Worm (Caenorhabditis elegans) whole organism, L3 larva: ENCODE data around the gene Y19D2B.2.

Experiments used
- aly-2 ChIP-seq: fragments of 150-350 bp; optimal IDR thresholded peaks from 2 replicates; lab custom pipeline; 2014; ENCODE audit warnings: missing biosample characterization, missing genetic modification characterization
- ceh-16 ChIP-seq: sonication (generic microtip); optimal IDR thresholded peaks from 2 replicates; lab custom pipeline; 2017; ENCODE audit warnings: missing biosample characterization, missing genetic modification characterization
- ceh-28 ChIP-seq: fragments of 150-350 bp; optimal IDR thresholded peaks from 2 replicates; lab custom pipeline; 2014; ENCODE audit warnings: missing biosample characterization, missing genetic modification reagents, missing genetic modification characterization
- ceh-82 ChIP-seq: fragments of 150-350 bp; optimal IDR thresholded peaks from 2 replicates; lab custom pipeline; 2014; ENCODE audit warnings: missing biosample characterization, missing genetic modification characterization
- ceh-9 ChIP-seq: sonication (generic microtip); optimal IDR thresholded peaks from 2 replicates; lab custom pipeline; 2018; ENCODE audit warnings: missing biosample characterization, missing genetic modification characterization
- daf-12 ChIP-seq: fragments of 150-350 bp; optimal IDR thresholded peaks from 2 replicates; lab custom pipeline; 2014; ENCODE audit warnings: missing biosample characterization, missing genetic modification reagents, missing genetic modification characterization
- egl-27 ChIP-seq: sonication (generic microtip); optimal IDR thresholded peaks from 4 replicates; lab custom pipeline; 2017; ENCODE audit warnings: missing biosample characterization, missing genetic modification reagents, missing genetic modification characterization
- egl-5 ChIP-seq: fragments of 150-350 bp; optimal IDR thresholded peaks from 2 replicates; lab custom pipeline; 2017; ENCODE audit warnings: missing biosample characterization, missing genetic modification reagents, missing genetic modification characterization, inconsistent platforms
- elt-1 ChIP-seq: fragments of 150-350 bp; optimal IDR thresholded peaks from 2 replicates; lab custom pipeline; 2014; ENCODE audit warnings: missing biosample characterization, missing genetic modification characterization
- elt-2 ChIP-seq: sonication (generic microtip); optimal IDR thresholded peaks from 2 replicates; lab custom pipeline; 2016; ENCODE audit warnings: missing genetic modification reagents, mild to moderate bottlenecking, missing genetic modification characterization, missing compliant biosample characterization
- elt-3 ChIP-seq, 3 experiments: fragments of 150-350 bp in 1 of 3; sonication (generic microtip) in 2 of 3; optimal IDR thresholded peaks; 2 replicates in 2 of 3; 4 replicates in 1 of 3; lab custom pipeline; 2014 to 2017; ENCODE audit warnings: missing biosample characterization in 3 of 3, missing genetic modification characterization in 3 of 3
- eor-1 ChIP-seq, 2 experiments: fragments of 150-350 bp; optimal IDR thresholded peaks; 2 replicates each; lab custom pipeline; 2014 to 2018; ENCODE audit warnings: missing biosample characterization in 2 of 2, missing genetic modification characterization in 2 of 2
- fkh-2 ChIP-seq: fragments of 150-350 bp; optimal IDR thresholded peaks from 2 replicates; lab custom pipeline; 2014; ENCODE audit warnings: missing biosample characterization, missing genetic modification reagents, missing genetic modification characterization
- fos-1 ChIP-seq: fragments of 150-350 bp; optimal IDR thresholded peaks from 2 replicates; lab custom pipeline; 2014; ENCODE audit warnings: missing biosample characterization, missing genetic modification characterization
- hmg-11 ChIP-seq: sonication (generic microtip); optimal IDR thresholded peaks from 2 replicates; lab custom pipeline; 2016; ENCODE audit warnings: missing genetic modification characterization, missing compliant biosample characterization
- lin-15B ChIP-seq: fragments of 150-350 bp; optimal IDR thresholded peaks from 2 replicates; lab custom pipeline; 2014; ENCODE audit warnings: missing biosample characterization, missing genetic modification characterization
- lin-39 ChIP-seq: fragments of 150-350 bp; optimal IDR thresholded peaks from 2 replicates; lab custom pipeline; 2018; ENCODE audit warnings: missing biosample characterization, missing genetic modification reagents, missing genetic modification characterization
- lsy-12 ChIP-seq: sonication (generic microtip); optimal IDR thresholded peaks from 2 replicates; lab custom pipeline; 2016; ENCODE audit warnings: mild to moderate bottlenecking, missing genetic modification characterization, missing compliant biosample characterization
- mdl-1 ChIP-seq: fragments of 150-350 bp; optimal IDR thresholded peaks from 2 replicates; lab custom pipeline; 2014; ENCODE audit warnings: missing biosample characterization, missing genetic modification characterization
- mml-1 ChIP-seq: fragments of 150-350 bp; sonication (generic microtip); optimal IDR thresholded peaks from 3 replicates; lab custom pipeline; 2014; ENCODE audit warnings: missing biosample characterization, missing genetic modification characterization
- nfya-1 ChIP-seq: sonication (generic microtip); optimal IDR thresholded peaks from 2 replicates; lab custom pipeline; 2017; ENCODE audit warnings: missing genetic modification characterization, mild to moderate bottlenecking, missing compliant biosample characterization, antibody characterized with exemption, moderate library complexity; ENCODE audit not compliant: insufficient read depth
- nhr-11 ChIP-seq: fragments of 150-350 bp; optimal IDR thresholded peaks from 2 replicates; lab custom pipeline; 2014; ENCODE audit warnings: missing biosample characterization, missing genetic modification characterization
- nhr-12 ChIP-seq: fragments of 150-350 bp; optimal IDR thresholded peaks from 2 replicates; lab custom pipeline; 2014; ENCODE audit warnings: missing biosample characterization, missing genetic modification characterization
- nhr-237 ChIP-seq: fragments of 150-350 bp; optimal IDR thresholded peaks from 2 replicates; lab custom pipeline; 2014; ENCODE audit warnings: missing biosample characterization, missing genetic modification characterization
- nhr-25 ChIP-seq: sonication (generic microtip); optimal IDR thresholded peaks from 2 replicates; lab custom pipeline; 2017; ENCODE audit warnings: missing biosample characterization, missing genetic modification characterization
- nhr-28 ChIP-seq: fragments of 150-350 bp; optimal IDR thresholded peaks from 2 replicates; lab custom pipeline; 2014; ENCODE audit warnings: missing biosample characterization, missing genetic modification characterization
- nhr-43 ChIP-seq: sonication (generic microtip); optimal IDR thresholded peaks from 2 replicates; lab custom pipeline; 2016; ENCODE audit warnings: mild to moderate bottlenecking, missing genetic modification characterization, missing compliant biosample characterization; ENCODE audit not compliant: poor library complexity, severe bottlenecking
- nhr-67 ChIP-seq: fragments of 150-350 bp; optimal IDR thresholded peaks from 2 replicates; lab custom pipeline; 2014; ENCODE audit warnings: missing biosample characterization, missing genetic modification characterization
- nhr-76 ChIP-seq: fragments of 150-350 bp; sonication (generic microtip); optimal IDR thresholded peaks from 5 replicates; lab custom pipeline; 2014; ENCODE audit warnings: missing biosample characterization, missing genetic modification characterization
- pha-4 ChIP-seq: fragments of 150-350 bp; optimal IDR thresholded peaks from 2 replicates; lab custom pipeline; 2014; ENCODE audit warnings: missing biosample characterization, missing genetic modification reagents, missing genetic modification characterization
- pqm-1 ChIP-seq: fragments of 150-350 bp; optimal IDR thresholded peaks from 2 replicates; lab custom pipeline; 2017; ENCODE audit warnings: missing biosample characterization, missing genetic modification characterization, inconsistent platforms
- sea-2 ChIP-seq: fragments of 150-350 bp; sonication (generic microtip); optimal IDR thresholded peaks from 4 replicates; lab custom pipeline; 2014; ENCODE audit warnings: missing biosample characterization, missing genetic modification reagents, missing genetic modification characterization
- skn-1 ChIP-seq: fragments of 150-350 bp; optimal IDR thresholded peaks from 2 replicates; lab custom pipeline; 2014; ENCODE audit warnings: missing biosample characterization, missing genetic modification characterization
- snpc-4 ChIP-seq: fragments of 150-350 bp; optimal IDR thresholded peaks from 2 replicates; lab custom pipeline; 2014; ENCODE audit warnings: missing biosample characterization, missing genetic modification characterization
- unc-39 ChIP-seq: sonication (generic microtip); optimal IDR thresholded peaks from 4 replicates; lab custom pipeline; 2017; ENCODE audit warnings: missing biosample characterization, missing genetic modification characterization
- unc-62 ChIP-seq: fragments of 150-350 bp; sonication (generic microtip); optimal IDR thresholded peaks from 4 replicates; lab custom pipeline; 2014; ENCODE audit warnings: missing biosample characterization, missing genetic modification reagents, missing genetic modification characterization
- ztf-11 ChIP-seq: fragments of 150-350 bp; optimal IDR thresholded peaks from 2 replicates; lab custom pipeline; 2014; ENCODE audit warnings: missing biosample characterization, missing genetic modification characterization
- ztf-4 ChIP-seq: fragments of 150-350 bp; optimal IDR thresholded peaks from 2 replicates; lab custom pipeline; 2014; ENCODE audit warnings: missing biosample characterization, missing genetic modification characterization

Y19D2B.2 gene

ce11 chrII:10955114-10955513 lies 31.1 kb downstream of the Y19D2B.2 start:
- no peak for TF ChIP-seq snpc-4 (tag; lab: Kevin White, UChicago)
- TF ChIP-seq egl-5, result no peak
- TF ChIP-seq fkh-2 (tag; lab: Kevin White, UChicago), result no peak
- no peak for TF ChIP-seq nhr-25 (tag; lab: Kevin White, UChicago)
- TF ChIP-seq elt-1 (tag; lab: Kevin White, UChicago), result no peak
- no peak for TF ChIP-seq eor-1 (tag; optimal IDR thresholded peaks at IDR 0.05; lab: Kevin White, UChicago)
- no peak for TF ChIP-seq lin-15B (tag; lab: Kevin White, UChicago)
- TF ChIP-seq mdl-1, result no peak
- no peak for TF ChIP-seq ceh-28 (tag; lab: Kevin White, UChicago)
- no peak for TF ChIP-seq skn-1 (tag; lab: Kevin White, UChicago)
- no peak for TF ChIP-seq nfya-1
- TF ChIP-seq unc-62 (GFP tag; lab: Kevin White, UChicago), result no peak
- no peak for TF ChIP-seq daf-12
- TF ChIP-seq egl-27, result no peak
- TF ChIP-seq nhr-12 (tag; lab: Kevin White, UChicago), result no peak
- TF ChIP-seq ceh-9 (tag; lab: Kevin White, UChicago), result no peak

- TF ChIP-seq elt-1 (tag; lab: Kevin White, UChicago) (no peak), unc-39 (no peak), fos-1 (no peak), nhr-237 (tag; lab: Kevin White, UChicago) (no peak), nhr-12 (tag; lab: Kevin White, UChicago) (no peak), nhr-28 (tag; lab: Kevin White, UChicago) (no peak), aly-2 (no peak), mml-1 (tag; lab: Kevin White, UChicago) (no peak), nfya-1 (no peak), elt-2 (tag; lab: Kevin White, UChicago) (no peak), nhr-25 (tag; lab: Kevin White, UChicago) (no peak), daf-12 (no peak)
These were observed 32.7 kb downstream of the Y19D2B.2 start, which contains the start of gene R03D7.8 for ce11 chrII:10956793-10957192. R03D7.8 (minus strand) TSS chrII:10956893.

- no peak for TF ChIP-seq snpc-4 (tag; lab: Kevin White, UChicago)
- peak; percentile 16 for TF ChIP-seq unc-62 (GFP tag; lab: Kevin White, UChicago)
- no peak for TF ChIP-seq nhr-25 (tag; lab: Kevin White, UChicago)
- peak; percentile 51 for TF ChIP-seq lin-39
- TF ChIP-seq elt-1 (tag; lab: Kevin White, UChicago), result peak; percentile 90
These were observed 35.1 kb downstream of the Y19D2B.2 start for ce11 chrII:10959138-10959537.

- TF ChIP-seq nhr-76 (tag; lab: Kevin White, UChicago), result no peak
- TF ChIP-seq skn-1 (tag; lab: Kevin White, UChicago), result no peak
- TF ChIP-seq fos-1, result no peak
- no peak for TF ChIP-seq mml-1 (tag; lab: Kevin White, UChicago)
- TF ChIP-seq ceh-28 (tag; lab: Kevin White, UChicago), result no peak
- no peak for TF ChIP-seq nhr-11 (tag; lab: Kevin White, UChicago)
- TF ChIP-seq ceh-9 (tag; lab: Kevin White, UChicago), result no peak
- TF ChIP-seq nhr-28 (tag; lab: Kevin White, UChicago), result no peak
- no peak for TF ChIP-seq lin-39
- TF ChIP-seq hmg-11, result no peak
These were observed 35.6 kb downstream of the Y19D2B.2 start for ce11 chrII:10959676-10960075.

ce11 chrII:10964748-10965147 lies 40.7 kb downstream of the Y19D2B.2 start:
- TF ChIP-seq nhr-25 (tag; lab: Kevin White, UChicago), result no peak
- no peak for TF ChIP-seq ceh-28 (tag; lab: Kevin White, UChicago)
- no peak for TF ChIP-seq sea-2 (GFP tag; lab: Kevin White, UChicago)
- TF ChIP-seq nhr-43 (tag; lab: Kevin White, UChicago), result no peak
- no peak for TF ChIP-seq lin-15B (tag; lab: Kevin White, UChicago)
- TF ChIP-seq, all 47 proteins: peak for 0

ce11 chrII:10970625-10971024 lies 46.6 kb downstream of the Y19D2B.2 start:
- TF ChIP-seq ztf-4 (no peak), nhr-237 (tag; lab: Kevin White, UChicago) (no peak), pha-4 (tag; lab: Kevin White, UChicago) (no peak), fkh-2 (tag; lab: Kevin White, UChicago) (no peak), elt-3 (tag; optimal IDR thresholded peaks at IDR 0.05; lab: Kevin White, UChicago) (no peak), ceh-28 (tag; lab: Kevin White, UChicago) (no peak), ztf-11 (tag; lab: Kevin White, UChicago) (no peak), nhr-11 (tag; lab: Kevin White, UChicago) (no peak), nfya-1 (no peak), ceh-82 (no peak), lsy-12 (no peak), nhr-67 (no peak), pqm-1 (tag; lab: Kevin White, UChicago) (no peak), daf-12 (no peak), ceh-16 (no peak), unc-62 (GFP tag; lab: Kevin White, UChicago) (no peak), nhr-12 (tag; lab: Kevin White, UChicago) (no peak), elt-1 (tag; lab: Kevin White, UChicago) (no peak)
